Fruit fly (Drosophila melanogaster) whole organism: Measurements from ENCODE around the gene haf.

Experiments used
- CG8478 ChIP-seq: fragments of >200 bp; optimal IDR thresholded peaks from 2 replicates; lab custom pipeline; 2018; ENCODE audit warnings: inconsistent platforms
- Dll ChIP-seq: fragments of >200 bp; optimal IDR thresholded peaks from 2 replicates; lab custom pipeline; 2017
- EcR ChIP-seq, 2 experiments: fragments of >200 bp; optimal IDR thresholded peaks; 2 replicates each; lab custom pipeline; 2017; ENCODE audit warnings: missing biosample characterization in 2 of 2, missing genetic modification characterization in 2 of 2, missing genetic modification reagents in 2 of 2
- psq ChIP-seq: fragments of >200 bp; optimal IDR thresholded peaks from 2 replicates; lab custom pipeline; 2017
- usp ChIP-seq: fragments of >200 bp; optimal IDR thresholded peaks from 2 replicates; lab custom pipeline; 2017; ENCODE audit warnings: missing biosample characterization, missing genetic modification characterization, mixed read lengths

DNA sequence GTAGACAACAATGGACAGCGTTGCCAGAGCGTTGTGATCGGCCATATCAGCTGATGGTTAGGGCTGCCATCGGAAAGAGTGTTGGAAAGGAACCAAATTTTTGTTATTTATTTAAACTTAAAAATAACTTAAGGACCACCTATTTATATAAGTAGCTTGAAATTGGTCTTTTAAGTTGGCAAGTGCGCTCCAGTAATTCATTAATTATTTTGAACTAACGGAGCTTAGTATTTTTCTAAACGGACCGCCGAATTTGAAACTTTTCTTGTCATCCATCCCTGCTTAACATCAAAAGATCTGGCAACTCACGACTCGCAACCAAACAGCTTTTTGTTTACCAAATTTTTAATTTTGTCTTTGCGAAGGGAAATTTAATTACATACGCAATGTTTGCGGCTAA, 56.2 kb downstream of the haf start, which contains the start of the genes Rab3GAP1 and CG14352:
- TF ChIP-seq usp (GFP tag; lab: Kevin White, UChicago) = no peak
- TF ChIP-seq psq (lab: Kevin White, UChicago) = no peak
- TF ChIP-seq EcR (GFP tag; optimal IDR thresholded peaks at IDR 0.05; lab: Kevin White, UChicago) = no peak
- TF ChIP-seq CG8478 (lab: Kevin White, UChicago) = no peak
- TF ChIP-seq Dll (lab: Kevin White, UChicago) = no peak
